Worm (Caenorhabditis elegans) whole organism, L4 larva: ENCODE data around the gene clec-186.

Experiments
- F37D6.2 ChIP-seq: sonication (generic microtip); optimal IDR thresholded peaks from 2 replicates; lab custom pipeline; 2016; ENCODE audit warnings: mild to moderate bottlenecking, missing genetic modification characterization, missing compliant biosample characterization
- T20F7.1 ChIP-seq: fragments of 200-800 bp; sonication (Bioruptor generic); optimal IDR thresholded peaks from 2 replicates; lab custom pipeline; 2018; ENCODE audit warnings: mild to moderate bottlenecking, missing genetic modification characterization, missing compliant biosample characterization
- T26A8.4 ChIP-seq: fragments of 200-800 bp; sonication (Bioruptor generic); IDR thresholded peaks from 2 replicates; pipeline ENCODE4 v1.3.6; 2022; ENCODE audit warnings: missing genetic modification characterization, missing compliant biosample characterization
- Y48G9A.11 ChIP-seq: fragments of 200-800 bp; sonication (Bioruptor generic); IDR thresholded peaks from 2 replicates; pipeline ENCODE4 v1.3.6; 2022; ENCODE audit warnings: missing genetic modification reagents, missing genetic modification characterization, missing compliant biosample characterization
- aha-1 ChIP-seq: fragments of 150-350 bp; peaks from one replicate; lab custom pipeline; 2014; ENCODE audit warnings: missing biosample characterization, missing genetic modification characterization
- ama-1 ChIP-seq: fragments of 150-350 bp; optimal IDR thresholded peaks from 2 replicates; lab custom pipeline; 2014; ENCODE audit warnings: inconsistent platforms, mixed read lengths
- ceh-62 ChIP-seq: sonication (generic microtip); optimal IDR thresholded peaks from 2 replicates; lab custom pipeline; 2017; ENCODE audit warnings: missing biosample characterization, missing genetic modification characterization
- cey-2 ChIP-seq: sonication (generic microtip); optimal IDR thresholded peaks from 3 replicates; lab custom pipeline; 2017; ENCODE audit warnings: missing genetic modification characterization, mild to moderate bottlenecking, missing compliant biosample characterization, antibody characterized with exemption, borderline replicate concordance; ENCODE audit not compliant: insufficient read depth
- daf-16 ChIP-seq, 3 experiments: sonication (generic microtip); optimal IDR thresholded peaks; 2 replicates each; lab custom pipeline; 2016 to 2017; ENCODE audit warnings: missing genetic modification characterization in 3 of 3, missing genetic modification reagents in 3 of 3, mild to moderate bottlenecking in 2 of 3, missing compliant biosample characterization in 2 of 3, missing biosample characterization in 1 of 3, moderate library complexity in 1 of 3
- dmd-6 ChIP-seq: fragments of 200-800 bp; sonication (Bioruptor generic); IDR thresholded peaks from 2 replicates; pipeline ENCODE4 v1.3.6; 2022; ENCODE audit warnings: missing genetic modification reagents, missing genetic modification characterization, missing compliant biosample characterization
- duxl-1 ChIP-seq: sonication (generic microtip); optimal IDR thresholded peaks from 2 replicates; lab custom pipeline; 2016; ENCODE audit warnings: mild to moderate bottlenecking, missing genetic modification characterization, moderate library complexity, missing compliant biosample characterization; ENCODE audit not compliant: poor library complexity
- dve-1 ChIP-seq: sonication (generic microtip); optimal IDR thresholded peaks from 2 replicates; lab custom pipeline; 2017; ENCODE audit warnings: antibody characterized with exemption, mild to moderate bottlenecking, missing genetic modification characterization, missing compliant biosample characterization; ENCODE audit not compliant: insufficient read depth
- egl-27 ChIP-seq: sonication (generic microtip); optimal IDR thresholded peaks from 3 replicates; lab custom pipeline; 2017; ENCODE audit warnings: missing biosample characterization, missing genetic modification reagents, missing genetic modification characterization
- hlh-11 ChIP-seq: fragments of 200-800 bp; sonication (Bioruptor generic); optimal IDR thresholded peaks from 2 replicates; lab custom pipeline; 2018; ENCODE audit warnings: mild to moderate bottlenecking, missing genetic modification characterization, missing compliant biosample characterization
- hlh-30 ChIP-seq: sonication (generic microtip); optimal IDR thresholded peaks from 2 replicates; lab custom pipeline; 2017; ENCODE audit warnings: antibody characterized with exemption, mild to moderate bottlenecking, missing genetic modification characterization, missing compliant biosample characterization; ENCODE audit not compliant: insufficient read depth
- lin-15B ChIP-seq: fragments of 150-350 bp; sonication (generic microtip); optimal IDR thresholded peaks from 3 replicates; lab custom pipeline; 2014; ENCODE audit warnings: missing biosample characterization, missing genetic modification characterization
- lin-29 ChIP-seq: fragments of 200-800 bp; sonication (Bioruptor generic); IDR thresholded peaks from 2 replicates; pipeline ENCODE4 v1.3.6; 2022; ENCODE audit warnings: missing genetic modification reagents, missing genetic modification characterization, missing compliant biosample characterization
- mes-2 ChIP-seq: sonication (generic microtip); optimal IDR thresholded peaks from 2 replicates; lab custom pipeline; 2016; ENCODE audit warnings: missing genotype, mild to moderate bottlenecking, missing genetic modification characterization, missing compliant biosample characterization; ENCODE audit not compliant: poor library complexity, severe bottlenecking
- nhr-102 ChIP-seq: sonication (generic microtip); optimal IDR thresholded peaks from 2 replicates; lab custom pipeline; 2016; ENCODE audit warnings: mild to moderate bottlenecking, missing genetic modification characterization, moderate library complexity, missing compliant biosample characterization
- nhr-25 ChIP-seq: sonication (generic microtip); optimal IDR thresholded peaks from 2 replicates; lab custom pipeline; 2017; ENCODE audit warnings: missing genetic modification characterization, mild to moderate bottlenecking, missing compliant biosample characterization, antibody characterized with exemption, moderate library complexity, borderline replicate concordance; ENCODE audit not compliant: insufficient read depth
- nhr-28 ChIP-seq: fragments of 150-350 bp; optimal IDR thresholded peaks from 2 replicates; lab custom pipeline; 2014; ENCODE audit warnings: missing biosample characterization, missing genetic modification characterization
- nhr-41 ChIP-seq: fragments of 200-800 bp; sonication (Bioruptor generic); IDR thresholded peaks from 2 replicates; pipeline ENCODE4 v1.3.6; 2022; ENCODE audit warnings: missing genetic modification reagents, missing genetic modification characterization, missing compliant biosample characterization
- nhr-48 ChIP-seq: sonication (generic microtip); optimal IDR thresholded peaks from 2 replicates; lab custom pipeline; 2016; ENCODE audit warnings: mild to moderate bottlenecking, missing genetic modification characterization, missing compliant biosample characterization
- nhr-6 ChIP-seq: fragments of 150-350 bp; optimal IDR thresholded peaks from 2 replicates; lab custom pipeline; 2014; ENCODE audit warnings: missing biosample characterization, missing genetic modification characterization
- nhr-77 ChIP-seq: fragments of 150-350 bp; optimal IDR thresholded peaks from 2 replicates; lab custom pipeline; 2014; ENCODE audit warnings: missing biosample characterization, missing genetic modification characterization
- php-3 ChIP-seq: fragments of 200-800 bp; sonication (Bioruptor generic); IDR thresholded peaks from 2 replicates; pipeline ENCODE4 v1.3.6; 2022; ENCODE audit warnings: missing genetic modification reagents, missing genetic modification characterization, missing compliant biosample characterization
- pqm-1 ChIP-seq: sonication (generic microtip); optimal IDR thresholded peaks from 2 replicates; lab custom pipeline; 2017; ENCODE audit warnings: missing biosample characterization, missing genetic modification characterization
- tra-1 ChIP-seq: fragments of 200-800 bp; sonication (Bioruptor generic); IDR thresholded peaks from 2 replicates; pipeline ENCODE4 v1.3.6; 2022; ENCODE audit warnings: missing genetic modification reagents, missing genetic modification characterization, missing compliant biosample characterization
- unc-130 ChIP-seq: sonication (generic microtip); optimal IDR thresholded peaks from 2 replicates; lab custom pipeline; 2016; ENCODE audit warnings: missing genetic modification reagents, missing genetic modification characterization, missing compliant biosample characterization
- unc-62 ChIP-seq, 3 experiments: fragments of 150-350 bp in 1 of 3; sonication (generic microtip); optimal IDR thresholded peaks in 2 of 3; peaks in 1 of 3; 1 replicate in 1 of 3; 2 replicates in 2 of 3; lab custom pipeline; 2014 to 2017; ENCODE audit warnings: missing biosample characterization in 3 of 3, missing genetic modification characterization in 3 of 3, missing genetic modification reagents in 3 of 3, missing genotype in 1 of 3
- zip-11 ChIP-seq: fragments of 200-800 bp; sonication (Bioruptor generic); IDR thresholded peaks from 2 replicates; pipeline ENCODE4 v1.3.6; 2022; ENCODE audit warnings: missing genetic modification characterization, missing compliant biosample characterization

Gene clec-186

ce11 chrIV:12865884-12866283 is at the start of gene clec-186:
clec-186 (plus strand) TSS chrIV:12866109.
- no peak for TF ChIP-seq T20F7.1 (GFP tag; lab: Kevin White, UChicago)
- TF ChIP-seq T26A8.4 = no peak
- TF ChIP-seq nhr-28 (tag; lab: Kevin White, UChicago) = peak; percentile 77
- peak; percentile 29 for TF ChIP-seq nhr-6 (tag; lab: Kevin White, UChicago)
- TF ChIP-seq hlh-11 (tag; lab: Kevin White, UChicago) = peak; percentile 72
- TF ChIP-seq lin-29 (GFP tag; lab: Robert Waterston, UW) = no peak
- TF ChIP-seq pqm-1 (tag; lab: Kevin White, UChicago) = peak; percentile 84
- TF ChIP-seq unc-62 (GFP tag; optimal IDR thresholded peaks at IDR 0.05 in 1 of 2; lab: Kevin White, UChicago) = peak in 1 of 2 experiments; percentile 85
- TF ChIP-seq unc-62 (tag; optimal IDR thresholded peaks at IDR 0.05; lab: Kevin White, UChicago) = no peak
- TF ChIP-seq hlh-30 (tag; lab: Kevin White, UChicago) = peak; percentile 15
- TF ChIP-seq zip-11 (GFP tag; lab: Robert Waterston, UW) = no peak
- peak; percentile 67; the same call in 1 of the 2 replicates for TF ChIP-seq php-3 (GFP tag; lab: Robert Waterston, UW)
- TF ChIP-seq tra-1 (GFP tag; lab: Robert Waterston, UW) = peak; percentile 36; the same call in 1 of the 2 replicates
- TF ChIP-seq nhr-77 (tag; lab: Kevin White, UChicago) = peak; percentile 38
- TF ChIP-seq cey-2 (tag; lab: Kevin White, UChicago) = no peak
- no peak for TF ChIP-seq ama-1
- TF ChIP-seq nhr-102 (tag; lab: Kevin White, UChicago) = no peak
- peak; percentile 60 for TF ChIP-seq dve-1 (tag; lab: Kevin White, UChicago)
- no peak for TF ChIP-seq Y48G9A.11
- TF ChIP-seq nhr-48 = peak; percentile 49
- no peak for TF ChIP-seq egl-27 (tag; lab: Kevin White, UChicago)
- TF ChIP-seq ceh-62 (tag; lab: Kevin White, UChicago) = no peak
- peak; percentile 80; the same call in 1 of the 2 replicates for TF ChIP-seq nhr-41 (GFP tag; lab: Robert Waterston, UW)
- TF ChIP-seq aha-1 (tag; lab: Kevin White, UChicago) = no peak
- TF ChIP-seq dmd-6 = peak; percentile 95
- TF ChIP-seq unc-130 (GFP tag; lab: Kevin White, UChicago) = no peak
- TF ChIP-seq, all 104 proteins: peak for 13

ce11 chrIV:12816636-12817035 is 49.3 kb upstream of the clec-186 start:
- TF ChIP-seq nhr-25 (tag; lab: Kevin White, UChicago) = peak; percentile 57
- TF ChIP-seq duxl-1 = no peak

ce11 chrIV:12817539-12817938 is 48.4 kb upstream of the clec-186 start:
- TF ChIP-seq mes-2 (tag; lab: Kevin White, UChicago) = no peak
- TF ChIP-seq daf-16 (GFP tag; optimal IDR thresholded peaks at IDR 0.05; lab: Kevin White, UChicago) = peak in 1 of 2 experiments; percentile 17
- TF ChIP-seq daf-16 (tag; optimal IDR thresholded peaks at IDR 0.05; lab: Kevin White, UChicago) = no peak
- no peak for TF ChIP-seq F37D6.2 (tag; lab: Kevin White, UChicago)
- peak; percentile 15 for TF ChIP-seq hlh-11 (tag; lab: Kevin White, UChicago)
- TF ChIP-seq hlh-30 (tag; lab: Kevin White, UChicago) = peak; percentile 9
- TF ChIP-seq, all 104 proteins: peak for 3

ce11 chrIV:12825304-12825703 is 40.6 kb upstream of the clec-186 start, which contains the start of gene M02B1.4:
M02B1.4 (minus strand) TSS chrIV:12825312.
- TF ChIP-seq aha-1 (tag; lab: Kevin White, UChicago) (peak; percentile 96), lin-15B (tag; lab: Kevin White, UChicago) (no peak), unc-62 (GFP tag; optimal IDR thresholded peaks at IDR 0.05 in 1 of 2; lab: Kevin White, UChicago) (peak in 1 of 2 experiments; percentile 6), unc-62 (tag; optimal IDR thresholded peaks at IDR 0.05; lab: Kevin White, UChicago) (no peak)
